Fruit fly (Drosophila melanogaster): Measurements from ENCODE around the gene CG42507.

Gene CG42507

dm6 chr3L:14759097-14759795, 1.5 kb upstream of the CG42507 start (continued):
- TF ChIP-seq CG12219 (GFP tag; optimal IDR thresholded peaks at IDR 0.05) (peak; percentile 99), sens (GFP tag) (peak; percentile 100), amos (GFP tag; IDR thresholded peaks at IDR 0.05; ENCODE audit: partially characterized antibody) (0 out of 2 replicates have a peak, but pooled peaks have one; percentile 12), Tbp (GFP tag; optimal IDR thresholded peaks at IDR 0.05) (no peak), CG8388 (GFP tag; optimal IDR thresholded peaks at IDR 0.05) (peak; percentile 99), wdn (GFP tag; IDR thresholded peaks at IDR 0.05) (peak; percentile 100), CG11085 (GFP tag; IDR thresholded peaks at IDR 0.05) (peak; percentile 99), gro (GFP tag; optimal IDR thresholded peaks at IDR 0.05) (peak; percentile 99), CG13296 (GFP tag; optimal IDR thresholded peaks at IDR 0.05) (peak; percentile 100), CG10462 (GFP tag; optimal IDR thresholded peaks at IDR 0.05) (peak; percentile 99), ap (GFP tag; IDR thresholded peaks at IDR 0.05) (peak; percentile 98), CG4328 (GFP tag; optimal IDR thresholded peaks at IDR 0.05) (peak; percentile 100), CG18619 (GFP tag; optimal IDR thresholded peaks at IDR 0.05) (peak; percentile 100), CG12155 (GFP tag; optimal IDR thresholded peaks at IDR 0.05) (peak; percentile 99), HLHmδ (GFP tag; optimal IDR thresholded peaks at IDR 0.05) (peak; percentile 70), ara (GFP tag; IDR thresholded peaks at IDR 0.05) (peak; percentile 99), CG15269 (tag; optimal IDR thresholded peaks at IDR 0.05) (peak; percentile 100), danr (GFP tag; IDR thresholded peaks at IDR 0.05) (peak; percentile 100), row (GFP tag; IDR thresholded peaks at IDR 0.05) (peak; percentile 100), Drgx (GFP tag; IDR thresholded peaks at IDR 0.05) (peak; percentile 100), schlank (tag; optimal IDR thresholded peaks at IDR 0.05) (peak; percentile 99), CkIIα-i1 (GFP tag; IDR thresholded peaks at IDR 0.05) (peak; percentile 98), CG12299 (tag; optimal IDR thresholded peaks at IDR 0.05) (peak; percentile 100), Blimp-1 (GFP tag; optimal IDR thresholded peaks at IDR 0.05) (peak; percentile 99), Deaf1 (tag; optimal IDR thresholded peaks at IDR 0.05) (peak; percentile 94), CG17612 (GFP tag; IDR thresholded peaks at IDR 0.05) (peak; percentile 99), CG32532 (GFP tag; IDR thresholded peaks at IDR 0.05) (peak; percentile 100), nerfin-2 (GFP tag; IDR thresholded peaks at IDR 0.05; ENCODE audit: partially characterized antibody) (peak; percentile 46; the same call in 1 of the 2 replicates), Kr (GFP tag; optimal IDR thresholded peaks at IDR 0.05) (peak; percentile 94), CrebB (tag; optimal IDR thresholded peaks at IDR 0.05) (peak; percentile 99), CG9932 (GFP tag; IDR thresholded peaks at IDR 0.05) (peak; percentile 100), Abd-B (GFP tag; optimal IDR thresholded peaks at IDR 0.05) (peak; percentile 100), CG4820 (GFP tag; optimal IDR thresholded peaks at IDR 0.05) (peak; percentile 99), stwl (tag; optimal IDR thresholded peaks at IDR 0.05) (peak; percentile 72), CG1792 (GFP tag; optimal IDR thresholded peaks at IDR 0.05) (peak; percentile 98), CG34224 (GFP tag; IDR thresholded peaks at IDR 0.05; ENCODE audit: partially characterized antibody) (peak; percentile 33; the same call in 1 of the 3 replicates), Meics (GFP tag; optimal IDR thresholded peaks at IDR 0.05) (peak; percentile 100), CHES-1-like (GFP tag; optimal IDR thresholded peaks at IDR 0.05) (peak; percentile 99), CG16815 (GFP tag; optimal IDR thresholded peaks at IDR 0.05) (peak; percentile 100), kah (GFP tag; optimal IDR thresholded peaks at IDR 0.05) (peak; percentile 99), Nf-YC (tag; optimal IDR thresholded peaks at IDR 0.05) (peak; percentile 96), Oli (tag; optimal IDR thresholded peaks at IDR 0.05) (peak; percentile 100), fd96Cb (tag; optimal IDR thresholded peaks at IDR 0.05) (peak; percentile 100), dpn (GFP tag; optimal IDR thresholded peaks at IDR 0.05) (peak; percentile 99 to 100), trem (tag; optimal IDR thresholded peaks at IDR 0.05) (peak; percentile 98), bigmax (GFP tag; optimal IDR thresholded peaks at IDR 0.05) (peak; percentile 24), CG10267 (tag; optimal IDR thresholded peaks at IDR 0.05) (peak; percentile 99), Hr39 (optimal IDR thresholded peaks at IDR 0.05) (no peak), sc (optimal IDR thresholded peaks at IDR 0.05) (no peak), sc (GFP tag; optimal IDR thresholded peaks at IDR 0.05) (peak; percentile 100)
